Worm (Caenorhabditis elegans) whole organism, young adult: Measurements from ENCODE around the gene nprl-2.

Experiments used
- B0261.1 ChIP-seq: sonication (generic microtip); optimal IDR thresholded peaks from 2 replicates; lab custom pipeline; 2016; ENCODE audit warnings: mild to moderate bottlenecking, missing genetic modification characterization, moderate library complexity, missing compliant biosample characterization
- F37B4.10 ChIP-seq: fragments of 200-800 bp; sonication (Bioruptor generic); IDR thresholded peaks from 2 replicates; pipeline ENCODE4 v1.3.6; 2022; ENCODE audit warnings: missing genetic modification characterization, missing compliant biosample characterization
- F57A8.1 ChIP-seq: fragments of 200-800 bp; sonication (Bioruptor generic); optimal IDR thresholded peaks from 2 replicates; lab custom pipeline; 2018; ENCODE audit warnings: mild to moderate bottlenecking, missing genetic modification characterization, moderate library complexity, missing compliant biosample characterization
- K11D2.4 ChIP-seq: fragments of 200-800 bp; sonication (Bioruptor generic); IDR thresholded peaks from 2 replicates; pipeline ENCODE4 v1.3.6; 2022; ENCODE audit warnings: missing genetic modification reagents, missing genetic modification characterization, missing compliant biosample characterization
- T26A5.8 ChIP-seq: sonication (generic microtip); optimal IDR thresholded peaks from 2 replicates; lab custom pipeline; 2016; ENCODE audit warnings: missing genetic modification characterization, missing compliant biosample characterization
- Y53G8AR.9 ChIP-seq: fragments of 200-800 bp; sonication (Bioruptor generic); conservative IDR thresholded peaks from 2 replicates; pipeline ENCODE4 v1.3.6; 2022; ENCODE audit warnings: missing genetic modification reagents, missing genetic modification characterization, missing compliant biosample characterization
- akir-1 ChIP-seq: fragments of 200-800 bp; sonication (Bioruptor generic); optimal IDR thresholded peaks from 2 replicates; lab custom pipeline; 2018; ENCODE audit warnings: mild to moderate bottlenecking, missing genetic modification characterization, moderate library complexity, missing compliant biosample characterization
- ama-1 ChIP-seq, 3 experiments: fragments of 150-350 bp in 1 of 3; sonication (generic microtip) in 2 of 3; optimal IDR thresholded peaks; 2 replicates each; lab custom pipeline; 2014 to 2018; ENCODE audit warnings: missing biosample characterization in 2 of 3, missing genetic modification characterization in 2 of 3, missing genetic modification reagents in 2 of 3
- aptf-3 ChIP-seq: fragments of 200-800 bp; sonication (Bioruptor generic); IDR thresholded peaks from 2 replicates; pipeline ENCODE4 v1.3.6; 2022; ENCODE audit warnings: missing genetic modification characterization, missing compliant biosample characterization
- atf-7 ChIP-seq: sonication (generic microtip); optimal IDR thresholded peaks from 2 replicates; lab custom pipeline; 2017; ENCODE audit warnings: mild to moderate bottlenecking, missing genetic modification characterization, missing compliant biosample characterization
- athp-1 ChIP-seq: sonication (generic microtip); optimal IDR thresholded peaks from 2 replicates; lab custom pipeline; 2017; ENCODE audit warnings: mild to moderate bottlenecking, missing genetic modification characterization, missing compliant biosample characterization
- attf-3 ChIP-seq: fragments of 200-800 bp; sonication (Bioruptor generic); conservative IDR thresholded peaks from 2 replicates; pipeline ENCODE4 v1.3.6; 2022; ENCODE audit warnings: missing genetic modification reagents, missing genetic modification characterization, missing compliant biosample characterization
- cebp-1 ChIP-seq, 2 experiments: fragments of 200-800 bp in 1 of 2; sonication (Bioruptor generic) in 1 of 2; sonication (generic microtip) in 1 of 2; IDR thresholded peaks in 1 of 2; optimal IDR thresholded peaks in 1 of 2; 2 replicates each; pipeline versions ENCODE4 v1.3.6 to Lab custom; 2017 to 2022; ENCODE audit warnings: missing compliant biosample characterization in 2 of 2, missing genetic modification characterization in 2 of 2, mild to moderate bottlenecking in 1 of 2, missing genetic modification reagents in 1 of 2, moderate library complexity in 1 of 2
- ceh-27 ChIP-seq: fragments of 200-800 bp; sonication (Bioruptor generic); optimal IDR thresholded peaks from 2 replicates; lab custom pipeline; 2018; ENCODE audit warnings: mild to moderate bottlenecking, missing genetic modification characterization, moderate library complexity, missing compliant biosample characterization
- die-1 ChIP-seq: sonication (generic microtip); optimal IDR thresholded peaks from 2 replicates; lab custom pipeline; 2016; ENCODE audit warnings: missing genotype, mild to moderate bottlenecking, missing genetic modification characterization, missing compliant biosample characterization
- dpff-1 ChIP-seq: sonication (generic microtip); optimal IDR thresholded peaks from 2 replicates; lab custom pipeline; 2017; ENCODE audit warnings: mild to moderate bottlenecking, missing genetic modification characterization, missing compliant biosample characterization
- dpl-1 ChIP-seq: fragments of 150-350 bp; optimal IDR thresholded peaks from 2 replicates; lab custom pipeline; 2014; ENCODE audit warnings: missing biosample characterization, missing genetic modification reagents, missing genetic modification characterization
- egl-44 ChIP-seq: fragments of 200-800 bp; sonication (Bioruptor generic); IDR thresholded peaks from 2 replicates; pipeline ENCODE4 v1.3.6; 2022; ENCODE audit warnings: missing genetic modification reagents, missing genetic modification characterization, missing compliant biosample characterization
- ekl-4 ChIP-seq: fragments of 200-800 bp; sonication (Bioruptor generic); IDR thresholded peaks from 2 replicates; pipeline ENCODE4 v1.3.6; 2022; ENCODE audit warnings: missing genetic modification reagents, missing genetic modification characterization, missing compliant biosample characterization
- hmg-1.2 ChIP-seq: fragments of 200-800 bp; sonication (Bioruptor generic); IDR thresholded peaks from 2 replicates; pipeline ENCODE4 v1.3.6; 2022; ENCODE audit warnings: missing genetic modification reagents, missing genetic modification characterization, missing compliant biosample characterization
- hsf-1 ChIP-seq: fragments of 200-800 bp; sonication (Bioruptor generic); IDR thresholded peaks from 2 replicates; pipeline ENCODE4 v1.3.6; 2022; ENCODE audit warnings: missing genetic modification reagents, missing genetic modification characterization, missing compliant biosample characterization
- lag-1 ChIP-seq: fragments of 200-800 bp; sonication (Bioruptor generic); IDR thresholded peaks from 2 replicates; pipeline ENCODE4 v1.3.6; 2022; ENCODE audit warnings: missing genetic modification reagents, missing genetic modification characterization, missing compliant biosample characterization
- let-526 ChIP-seq: fragments of 200-800 bp; sonication (Bioruptor generic); IDR thresholded peaks from 2 replicates; pipeline ENCODE4 v1.3.6; 2022; ENCODE audit warnings: missing genetic modification reagents, missing genetic modification characterization, missing compliant biosample characterization
- let-607 ChIP-seq, 2 experiments: fragments of 200-800 bp in 1 of 2; sonication (Bioruptor generic) in 1 of 2; sonication (generic microtip) in 1 of 2; optimal IDR thresholded peaks; 2 replicates each; lab custom pipeline; 2016 to 2018; ENCODE audit warnings: mild to moderate bottlenecking in 2 of 2, missing compliant biosample characterization in 2 of 2, missing genetic modification characterization in 2 of 2, moderate library complexity in 2 of 2, missing genotype in 1 of 2
- lin-40 ChIP-seq: sonication (generic microtip); optimal IDR thresholded peaks from 2 replicates; lab custom pipeline; 2016; ENCODE audit warnings: missing genetic modification characterization, mild to moderate bottlenecking, missing compliant biosample characterization, missing genotype, missing genetic modification reagents
- lin-54 ChIP-seq: fragments of 200-800 bp; sonication (Bioruptor generic); optimal IDR thresholded peaks from 2 replicates; lab custom pipeline; 2018; ENCODE audit warnings: mild to moderate bottlenecking, missing genetic modification characterization, missing compliant biosample characterization
- lsy-27 ChIP-seq: sonication (generic microtip); optimal IDR thresholded peaks from 2 replicates; lab custom pipeline; 2017; ENCODE audit warnings: missing genetic modification characterization, mild to moderate bottlenecking, missing compliant biosample characterization, antibody characterized with exemption, missing genotype, borderline replicate concordance; ENCODE audit not compliant: insufficient read depth
- madf-10 ChIP-seq: sonication (generic microtip); optimal IDR thresholded peaks from 2 replicates; lab custom pipeline; 2016; ENCODE audit warnings: mild to moderate bottlenecking, missing genetic modification characterization, missing compliant biosample characterization
- madf-6 ChIP-seq: fragments of 200-800 bp; sonication (Bioruptor generic); IDR thresholded peaks from 2 replicates; pipeline ENCODE4 v1.3.6; 2022; ENCODE audit warnings: missing genetic modification reagents, missing genetic modification characterization, missing compliant biosample characterization
- mcd-1 ChIP-seq: fragments of 200-800 bp; sonication (Bioruptor generic); IDR thresholded peaks from 2 replicates; pipeline ENCODE4 v1.3.6; 2022; ENCODE audit warnings: missing genetic modification reagents, missing genetic modification characterization, missing compliant biosample characterization
- mes-4 ChIP-seq: sonication (generic microtip); optimal IDR thresholded peaks from 2 replicates; lab custom pipeline; 2016; ENCODE audit warnings: missing genotype, missing genetic modification characterization, missing compliant biosample characterization
- nfyb-1 ChIP-seq: fragments of 200-800 bp; sonication (Bioruptor generic); IDR thresholded peaks from 2 replicates; pipeline ENCODE4 v1.3.6; 2022; ENCODE audit warnings: missing genetic modification reagents, missing genetic modification characterization, missing compliant biosample characterization
- nhr-27 ChIP-seq: fragments of 200-800 bp; sonication (Bioruptor generic); optimal IDR thresholded peaks from 2 replicates; lab custom pipeline; 2018; ENCODE audit warnings: mild to moderate bottlenecking, missing genetic modification characterization, moderate library complexity, missing compliant biosample characterization
- pbrm-1 ChIP-seq: fragments of 200-800 bp; sonication (Bioruptor generic); IDR thresholded peaks from 2 replicates; pipeline ENCODE4 v1.3.6; 2022; ENCODE audit warnings: missing genetic modification reagents, missing genetic modification characterization, missing compliant biosample characterization
- sdz-38 ChIP-seq: sonication (generic microtip); optimal IDR thresholded peaks from 2 replicates; lab custom pipeline; 2016; ENCODE audit warnings: missing genotype, missing genetic modification characterization, missing compliant biosample characterization
- snpc-3.4 ChIP-seq: sonication (generic microtip); optimal IDR thresholded peaks from 2 replicates; lab custom pipeline; 2017; ENCODE audit warnings: missing genetic modification characterization, mild to moderate bottlenecking, missing compliant biosample characterization, antibody characterized with exemption, moderate library complexity, missing genotype, missing genetic modification reagents
- snpc-4 ChIP-seq, 5 experiments: fragments of 150-350 bp in 1 of 5; sonication (generic microtip) in 4 of 5; optimal IDR thresholded peaks; 2 replicates each; lab custom pipeline; 2014 to 2018; ENCODE audit warnings: missing genetic modification characterization in 5 of 5, missing biosample characterization in 3 of 5, antibody characterized with exemption in 2 of 5, mild to moderate bottlenecking in 2 of 5, missing compliant biosample characterization in 2 of 5, missing genotype in 2 of 5, moderate library complexity in 2 of 5, missing genetic modification reagents in 1 of 5
- somi-1 ChIP-seq: fragments of 200-800 bp; sonication (Bioruptor generic); optimal IDR thresholded peaks from 2 replicates; lab custom pipeline; 2018; ENCODE audit warnings: mild to moderate bottlenecking, missing genetic modification characterization, missing compliant biosample characterization
- tbp1 ChIP-seq: fragments of 200-800 bp; sonication (Bioruptor generic); optimal IDR thresholded peaks from 2 replicates; lab custom pipeline; 2018; ENCODE audit warnings: mild to moderate bottlenecking, missing genetic modification characterization, missing compliant biosample characterization
- xnd-1 ChIP-seq: sonication (generic microtip); optimal IDR thresholded peaks from 2 replicates; lab custom pipeline; 2016; ENCODE audit warnings: missing genotype, missing genetic modification reagents, missing genetic modification characterization, missing compliant biosample characterization
- ztf-22 ChIP-seq: fragments of 200-800 bp; sonication (Bioruptor generic); optimal IDR thresholded peaks from 2 replicates; lab custom pipeline; 2018; ENCODE audit warnings: mild to moderate bottlenecking, missing genetic modification characterization, moderate library complexity, missing compliant biosample characterization
- ztf-3 ChIP-seq: fragments of 200-800 bp; sonication (Bioruptor generic); optimal IDR thresholded peaks from 2 replicates; lab custom pipeline; 2018; ENCODE audit warnings: mild to moderate bottlenecking, missing genetic modification characterization, missing compliant biosample characterization

Gene nprl-2

ce11 chrIV:7552958-7553553 lies 3.6 kb upstream of the nprl-2 start, which contains the start of gene dif-1 (continued):
- no peak for TF ChIP-seq ztf-22
- no peak for TF ChIP-seq ceh-27 (GFP tag; lab: Kevin White, UChicago)
- peak; percentile 14 for TF ChIP-seq somi-1 (GFP tag; lab: Kevin White, UChicago)
- no peak for TF ChIP-seq lsy-27
- no peak for TF ChIP-seq aptf-3
- 0 out of 2 replicates have a peak, but pooled peaks have one; percentile 7 for TF ChIP-seq madf-6 (GFP tag; lab: Robert Waterston, UW)
- TF ChIP-seq lin-54 (GFP tag; lab: Kevin White, UChicago), result no peak
- no peak for TF ChIP-seq cebp-1 (GFP tag; IDR thresholded peaks at IDR 0.05; lab: Robert Waterston, UW)
- TF ChIP-seq cebp-1 (tag; optimal IDR thresholded peaks at IDR 0.05; lab: Kevin White, UChicago), result peak; percentile 53
- 0 out of 2 replicates have a peak, but pooled peaks have one; percentile 13 for TF ChIP-seq pbrm-1 (GFP tag; lab: Robert Waterston, UW)
- TF ChIP-seq ztf-3, result no peak
- no peak for TF ChIP-seq attf-3 (GFP tag; lab: Robert Waterston, UW)
- TF ChIP-seq nhr-27 (tag; lab: Kevin White, UChicago), result no peak
- TF ChIP-seq lin-40 (tag; lab: Kevin White, UChicago), result peak; percentile 34
- TF ChIP-seq akir-1 (GFP tag; lab: Kevin White, UChicago), result no peak
- TF ChIP-seq tbp1, result peak; percentile 19
- no peak for TF ChIP-seq F37B4.10 (GFP tag; lab: Robert Waterston, UW)
- no peak for TF ChIP-seq snpc-4 (GFP tag; optimal IDR thresholded peaks at IDR 0.05; lab: Kevin White, UChicago)
- peak in 1 of 4 experiments; percentile 43 for TF ChIP-seq snpc-4 (tag; optimal IDR thresholded peaks at IDR 0.05; lab: Kevin White, UChicago)
- 0 out of 2 replicates have a peak, but pooled peaks have one; percentile 51 for TF ChIP-seq Y53G8AR.9 (GFP tag; lab: Robert Waterston, UW)
- TF ChIP-seq snpc-3.4 (tag; lab: Kevin White, UChicago), result no peak
- TF ChIP-seq die-1 (tag; lab: Kevin White, UChicago), result no peak
- TF ChIP-seq madf-10, result no peak
- no peak for TF ChIP-seq egl-44 (GFP tag; lab: Robert Waterston, UW)
- TF ChIP-seq, all 124 proteins: peak for 14

ce11 chrIV:7554351-7554750 lies 2.3 kb upstream of the nprl-2 start, which contains the start of gene F49E8.6:
TSS of gene F49E8.6 (minus strand) at chrIV:7554667.
- TF ChIP-seq T26A5.8 (tag; lab: Kevin White, UChicago) (no peak), hmg-1.2 (GFP tag; lab: Robert Waterston, UW) (peak; percentile 38; the same call in 1 of the 2 replicates), F37B4.10 (GFP tag; lab: Robert Waterston, UW) (no peak), ztf-3 (no peak), let-526 (GFP tag; lab: Robert Waterston, UW) (no peak), B0261.1 (tag; lab: Kevin White, UChicago) (no peak), xnd-1 (no peak), let-607 (tag; optimal IDR thresholded peaks at IDR 0.05; lab: Kevin White, UChicago) (no peak), dpl-1 (GFP tag; lab: Kevin White, UChicago) (no peak)

ce11 chrIV:7558653-7559052 lies 2.0 kb downstream of the nprl-2 start:
- TF ChIP-seq lsy-27, result no peak
- no peak for TF ChIP-seq sdz-38 (tag; lab: Kevin White, UChicago)
- no peak for TF ChIP-seq lag-1
- TF ChIP-seq cebp-1 (GFP tag; IDR thresholded peaks at IDR 0.05; lab: Robert Waterston, UW), result no peak
- no peak for TF ChIP-seq cebp-1 (tag; optimal IDR thresholded peaks at IDR 0.05; lab: Kevin White, UChicago)
- peak; percentile 27 for TF ChIP-seq mes-4 (tag; lab: Kevin White, UChicago)
- no peak for TF ChIP-seq F37B4.10 (GFP tag; lab: Robert Waterston, UW)
- TF ChIP-seq mcd-1, result no peak
- TF ChIP-seq athp-1 (tag; lab: Kevin White, UChicago), result no peak
- TF ChIP-seq dpff-1 (tag; lab: Kevin White, UChicago), result no peak
- TF ChIP-seq pbrm-1 (GFP tag; lab: Robert Waterston, UW), result no peak
- TF ChIP-seq hsf-1 (GFP tag; lab: Robert Waterston, UW), result peak; percentile 39; the same call in 1 of the 2 replicates
- no peak for TF ChIP-seq atf-7 (tag; lab: Kevin White, UChicago)
- TF ChIP-seq K11D2.4 (GFP tag; lab: Robert Waterston, UW), result no peak
- no peak for TF ChIP-seq nfyb-1
- no peak for TF ChIP-seq ztf-22
- no peak for TF ChIP-seq ama-1 (optimal IDR thresholded peaks at IDR 0.05; lab: Kevin White, UChicago)
- peak in 1 of 2 experiments; percentile 22 for TF ChIP-seq ama-1 (GFP tag; optimal IDR thresholded peaks at IDR 0.05; lab: Kevin White, UChicago)
- TF ChIP-seq ekl-4, result 0 out of 2 replicates have a peak, but pooled peaks have one; percentile 26
- TF ChIP-seq F57A8.1 (GFP tag; lab: Kevin White, UChicago), result no peak
- TF ChIP-seq lin-40 (tag; lab: Kevin White, UChicago), result no peak
- no peak for TF ChIP-seq somi-1 (GFP tag; lab: Kevin White, UChicago)
